Fruit fly (Drosophila melanogaster): ENCODE measurements around the gene Top2.

Top2 gene

dm6 chr2L:19398317-19399234 lies 54.7 kb downstream of the Top2 start, which contains the start of gene CG17544 (continued):
- peak; percentile 78 for TF ChIP-seq CG6683 (GFP tag; optimal IDR thresholded peaks at IDR 0.05)
- peak; percentile 80 for TF ChIP-seq bcd (GFP tag; optimal IDR thresholded peaks at IDR 0.05)
- TF ChIP-seq Atf-2 (GFP tag; optimal IDR thresholded peaks at IDR 0.05) = no peak
- peak; percentile 32 for TF ChIP-seq MTF-1 (GFP tag; optimal IDR thresholded peaks at IDR 0.05; ENCODE audit: borderline replicate concordance)
- TF ChIP-seq CG2120 (GFP tag; optimal IDR thresholded peaks at IDR 0.05) = peak; percentile 68
- peak; percentile 39; the same call in 1 of the 2 replicates for TF ChIP-seq Ada2b (GFP tag; IDR thresholded peaks at IDR 0.05)
- TF ChIP-seq z (GFP tag; IDR thresholded peaks at IDR 0.05) = no peak
- TF ChIP-seq da (GFP tag; optimal IDR thresholded peaks at IDR 0.05) = no peak
- TF ChIP-seq Med (GFP tag) = peak; percentile 82
- no peak for TF ChIP-seq cas (GFP tag; IDR thresholded peaks at IDR 0.05)
- peak; percentile 88 for TF ChIP-seq scrt (GFP tag; optimal IDR thresholded peaks at IDR 0.05)
- TF ChIP-seq Max (GFP tag; optimal IDR thresholded peaks at IDR 0.05) = no peak
- TF ChIP-seq cad (GFP tag; optimal IDR thresholded peaks at IDR 0.05) = no peak
- TF ChIP-seq Six4 (GFP tag; optimal IDR thresholded peaks at IDR 0.05) = peak; percentile 80
- peak; percentile 81 for TF ChIP-seq CG15601 (tag; optimal IDR thresholded peaks at IDR 0.05)
- TF ChIP-seq CrebB (tag; optimal IDR thresholded peaks at IDR 0.05) = no peak
- peak; percentile 72 for TF ChIP-seq D19B (GFP tag; optimal IDR thresholded peaks at IDR 0.05)
- 0 out of 2 replicates have a peak, but pooled peaks have one; percentile 10 for TF ChIP-seq ap (GFP tag; IDR thresholded peaks at IDR 0.05)
- TF ChIP-seq CG4617 (GFP tag; optimal IDR thresholded peaks at IDR 0.05; ENCODE audit: borderline replicate concordance) = peak; percentile 36
- TF ChIP-seq Hmx (GFP tag; optimal IDR thresholded peaks at IDR 0.05) = no peak
- peak; percentile 51; the same call in 1 of the 2 replicates for TF ChIP-seq lmd (GFP tag; IDR thresholded peaks at IDR 0.05)
- peak; percentile 9; the same call in 1 of the 2 replicates for TF ChIP-seq Taf1 (GFP tag; IDR thresholded peaks at IDR 0.05)
- TF ChIP-seq stwl (tag; optimal IDR thresholded peaks at IDR 0.05) = no peak
- TF ChIP-seq MESR4 (GFP tag; optimal IDR thresholded peaks at IDR 0.05) = no peak
- peak; percentile 91 for TF ChIP-seq Ets65A (GFP tag)
- peak; percentile 33 for TF ChIP-seq CG8944 (GFP tag; optimal IDR thresholded peaks at IDR 0.05)
- peak; percentile 36 for TF ChIP-seq CG3407 (GFP tag; optimal IDR thresholded peaks at IDR 0.05)
- TF ChIP-seq klu (GFP tag; IDR thresholded peaks at IDR 0.05) = peak; percentile 69; the same call in 1 of the 2 replicates
- peak; percentile 89 for TF ChIP-seq CG10979 (tag; optimal IDR thresholded peaks at IDR 0.05)
- peak; percentile 59 for TF ChIP-seq Fer2 (tag; optimal IDR thresholded peaks at IDR 0.05)
- TF ChIP-seq odd (GFP tag; optimal IDR thresholded peaks at IDR 0.05) = peak; percentile 76
- peak; percentile 40 for TF ChIP-seq esg (GFP tag; conservative IDR thresholded peaks at IDR 0.05)
- peak; percentile 84 for TF ChIP-seq sens (GFP tag)
- peak; percentile 48 for TF ChIP-seq unc-4 (GFP tag; IDR thresholded peaks at IDR 0.05; ENCODE audit: partially characterized antibody)
- TF ChIP-seq CG17361 (GFP tag; IDR thresholded peaks at IDR 0.05) = peak; percentile 87
- no peak for TF ChIP-seq HLH3B (GFP tag; IDR thresholded peaks at IDR 0.05)
- TF ChIP-seq C15 (GFP tag; IDR thresholded peaks at IDR 0.05) = no peak
- TF ChIP-seq CG10959 (GFP tag; IDR thresholded peaks at IDR 0.05) = no peak
- TF ChIP-seq Rfx (GFP tag; IDR thresholded peaks at IDR 0.05) = peak; percentile 60
- peak; percentile 52; the same call in 1 of the 2 replicates for TF ChIP-seq Rx (GFP tag; IDR thresholded peaks at IDR 0.05)
- no peak for TF ChIP-seq ems (GFP tag; optimal IDR thresholded peaks at IDR 0.05)
- TF ChIP-seq Elba2 (GFP tag; optimal IDR thresholded peaks at IDR 0.05) = no peak
- peak; percentile 28 for TF ChIP-seq jumu (GFP tag; optimal IDR thresholded peaks at IDR 0.05)
- TF ChIP-seq trh (GFP tag; optimal IDR thresholded peaks at IDR 0.05) = peak; percentile 32
- no peak for TF ChIP-seq Ravus (GFP tag; IDR thresholded peaks at IDR 0.05)
- peak; percentile 30 for TF ChIP-seq CG5180 (GFP tag; optimal IDR thresholded peaks at IDR 0.05)
- peak; percentile 82 for TF ChIP-seq CG17829 (tag; optimal IDR thresholded peaks at IDR 0.05)
- peak; percentile 76 for TF ChIP-seq Ssrp (tag; optimal IDR thresholded peaks at IDR 0.05)
- TF ChIP-seq Fer1 (GFP tag; optimal IDR thresholded peaks at IDR 0.05) = peak; percentile 87

Measured in whole organism, embryonic.